Fruit fly (Drosophila melanogaster) whole organism, embryonic: ENCODE data around the gene ClC-a.

Experiments
- Adf1 ChIP-seq: fragments of 200-800 bp; sonication (Bioruptor generic); IDR thresholded peaks from 2 replicates; pipeline ENCODE4 v1.3.6; 2022; ENCODE audit warnings: missing biosample characterization, missing genetic modification characterization
- Bgb ChIP-seq: fragments of 200-800 bp; sonication (Bioruptor generic); IDR thresholded peaks from 2 replicates; pipeline ENCODE4 v1.3.6; 2022; ENCODE audit warnings: missing biosample characterization, missing genetic modification characterization; ENCODE audit not compliant: partially characterized antibody
- CG11723 ChIP-seq: fragments of 200-800 bp; sonication (Bioruptor generic); optimal IDR thresholded peaks from 2 replicates; lab custom pipeline; 2017; ENCODE audit warnings: missing biosample characterization, mild to moderate bottlenecking, missing genetic modification characterization
- CG13123 ChIP-seq: fragments of 200-800 bp; sonication (Bioruptor generic); optimal IDR thresholded peaks from 2 replicates; lab custom pipeline; 2016; ENCODE audit warnings: missing biosample characterization, missing genetic modification characterization
- CG14860 ChIP-seq: fragments of 200-800 bp; sonication (Bioruptor generic); IDR thresholded peaks from 3 replicates; pipeline ENCODE4 v1.3.6; 2022; ENCODE audit warnings: missing biosample characterization, missing genetic modification characterization; ENCODE audit not compliant: partially characterized antibody
- CG14965 ChIP-seq: fragments of 200-800 bp; sonication (Bioruptor generic); optimal IDR thresholded peaks from 2 replicates; lab custom pipeline; 2016; ENCODE audit warnings: missing biosample characterization, missing genetic modification characterization, borderline replicate concordance
- CG15011 ChIP-seq: fragments of 200-800 bp; sonication (Bioruptor generic); optimal IDR thresholded peaks from 3 replicates; lab custom pipeline; 2018; ENCODE audit warnings: missing biosample characterization, mild to moderate bottlenecking, missing genetic modification characterization
- CG15073 ChIP-seq: fragments of 200-800 bp; sonication (Bioruptor generic); optimal IDR thresholded peaks from 2 replicates; lab custom pipeline; 2016; ENCODE audit warnings: missing biosample characterization, missing genetic modification characterization
- CG1602 ChIP-seq: fragments of 200-800 bp; sonication (Bioruptor generic); optimal IDR thresholded peaks from 3 replicates; lab custom pipeline; 2016; ENCODE audit warnings: missing biosample characterization, missing genetic modification characterization
- CG17829 ChIP-seq: fragments of 200-800 bp; optimal IDR thresholded peaks from 2 replicates; lab custom pipeline; 2019; ENCODE audit warnings: missing biosample characterization, mild to moderate bottlenecking, missing genetic modification characterization, moderate library complexity
- CG30020 ChIP-seq: fragments of 200-800 bp; optimal IDR thresholded peaks from 2 replicates; lab custom pipeline; 2019; ENCODE audit warnings: missing biosample characterization, mild to moderate bottlenecking, missing genetic modification characterization, moderate library complexity
- CG33213 ChIP-seq: fragments of 200-800 bp; sonication (Bioruptor generic); optimal IDR thresholded peaks from 3 replicates; lab custom pipeline; 2016; ENCODE audit warnings: missing biosample characterization, missing genetic modification characterization
- CG4282 ChIP-seq: fragments of 200-800 bp; sonication (Bioruptor generic); optimal IDR thresholded peaks from 2 replicates; lab custom pipeline; 2016; ENCODE audit warnings: missing biosample characterization, missing genetic modification characterization
- CG6254 ChIP-seq: fragments of 200-800 bp; sonication (Bioruptor generic); optimal IDR thresholded peaks from 3 replicates; lab custom pipeline; 2017; ENCODE audit warnings: mild to moderate bottlenecking, missing biosample characterization, missing genetic modification reagents, missing genetic modification characterization
- CG7928 ChIP-seq: fragments of 200-800 bp; sonication (Bioruptor generic); optimal IDR thresholded peaks from 2 replicates; lab custom pipeline; 2017; ENCODE audit warnings: missing biosample characterization, mild to moderate bottlenecking, missing genetic modification characterization
- CG7987 ChIP-seq: fragments of 200-800 bp; sonication (Bioruptor generic); optimal IDR thresholded peaks from 2 replicates; lab custom pipeline; 2018; ENCODE audit warnings: missing biosample characterization, mild to moderate bottlenecking, missing genetic modification characterization, moderate library complexity
- CG8765 ChIP-seq: fragments of 200-800 bp; sonication (Bioruptor generic); IDR thresholded peaks from 2 replicates; pipeline ENCODE4 v1.3.6; 2022; ENCODE audit warnings: missing biosample characterization, missing genetic modification characterization
- CG9817 ChIP-seq: fragments of 200-800 bp; sonication (Bioruptor generic); optimal IDR thresholded peaks from 2 replicates; lab custom pipeline; 2018; ENCODE audit warnings: missing biosample characterization, mild to moderate bottlenecking, missing genetic modification characterization, moderate library complexity
- D19A ChIP-seq: fragments of 200-800 bp; optimal IDR thresholded peaks from 3 replicates; lab custom pipeline; 2019; ENCODE audit warnings: missing biosample characterization, mild to moderate bottlenecking, missing genetic modification characterization, moderate library complexity
- Dref ChIP-seq: fragments of 200-800 bp; sonication (Bioruptor generic); IDR thresholded peaks from 2 replicates; pipeline ENCODE4 v1.3.6; 2022; ENCODE audit warnings: missing biosample characterization, missing genetic modification characterization
- ERR ChIP-seq: fragments of 200-800 bp; sonication (Bioruptor generic); optimal IDR thresholded peaks from 2 replicates; lab custom pipeline; 2016; ENCODE audit warnings: missing biosample characterization, missing genetic modification characterization
- Fer2 ChIP-seq: fragments of 200-800 bp; sonication (Bioruptor generic); optimal IDR thresholded peaks from 2 replicates; lab custom pipeline; 2018; ENCODE audit warnings: missing biosample characterization, mild to moderate bottlenecking, missing genetic modification characterization, moderate library complexity
- HLH3B ChIP-seq: fragments of 200-800 bp; sonication (Bioruptor generic); IDR thresholded peaks from 2 replicates; pipeline ENCODE4 v1.3.6; 2022; ENCODE audit warnings: missing biosample characterization, missing genetic modification characterization
- Hand ChIP-seq: fragments of 200-800 bp; sonication (Bioruptor generic); optimal IDR thresholded peaks from 2 replicates; lab custom pipeline; 2017; ENCODE audit warnings: mild to moderate bottlenecking, missing biosample characterization, missing genetic modification reagents, missing genetic modification characterization
- Oli ChIP-seq: fragments of 200-800 bp; sonication (Bioruptor generic); optimal IDR thresholded peaks from 2 replicates; lab custom pipeline; 2018; ENCODE audit warnings: missing biosample characterization, mild to moderate bottlenecking, missing genetic modification characterization, moderate library complexity
- abd-A ChIP-seq: fragments of 200-800 bp; sonication (Bioruptor generic); optimal IDR thresholded peaks from 3 replicates; lab custom pipeline; 2019; ENCODE audit warnings: missing biosample characterization, mild to moderate bottlenecking, missing genetic modification characterization, moderate library complexity
- ash1 ChIP-seq: fragments of 200-800 bp; sonication (Bioruptor generic); optimal IDR thresholded peaks from 2 replicates; lab custom pipeline; 2018; ENCODE audit warnings: missing biosample characterization, mild to moderate bottlenecking, missing genetic modification characterization
- br ChIP-seq: fragments of >200 bp; optimal IDR thresholded peaks from 2 replicates; lab custom pipeline; 2017
- dpn ChIP-seq, 2 experiments: fragments of 200-800 bp; sonication (Bioruptor generic); optimal IDR thresholded peaks; 3 replicates each; lab custom pipeline; 2016; ENCODE audit warnings: missing biosample characterization in 2 of 2, missing genetic modification characterization in 2 of 2
- eve ChIP-seq, 2 experiments: fragments of >200 bp; optimal IDR thresholded peaks; 2 replicates each; lab custom pipeline; 2017; ENCODE audit warnings: missing biosample characterization in 2 of 2, missing genetic modification characterization in 2 of 2
- gem ChIP-seq: fragments of 200-800 bp; sonication (Bioruptor generic); optimal IDR thresholded peaks from 2 replicates; lab custom pipeline; 2019; ENCODE audit warnings: missing biosample characterization, mild to moderate bottlenecking, missing genetic modification characterization, moderate library complexity
- gsb-n ChIP-seq: fragments of 200-800 bp; sonication (Bioruptor generic); optimal IDR thresholded peaks from 3 replicates; lab custom pipeline; 2018; ENCODE audit warnings: missing biosample characterization, mild to moderate bottlenecking, missing genetic modification characterization
- gt ChIP-seq: fragments of 200-800 bp; sonication (Bioruptor generic); IDR thresholded peaks from 2 replicates; pipeline ENCODE4 v1.3.6; 2022; ENCODE audit warnings: missing biosample characterization, missing genetic modification characterization
- hbn ChIP-seq: fragments of 200-800 bp; sonication (Bioruptor generic); IDR thresholded peaks from 2 replicates; pipeline ENCODE4 v1.3.6; 2022; ENCODE audit warnings: missing biosample characterization, missing genetic modification characterization; ENCODE audit not compliant: partially characterized antibody
- lov ChIP-seq, 2 experiments: fragments of 200-800 bp in 1 of 2; fragments of >200 bp in 1 of 2; sonication (Bioruptor generic) in 1 of 2; IDR thresholded peaks in 1 of 2; optimal IDR thresholded peaks in 1 of 2; 2 replicates in 1 of 2; 3 replicates in 1 of 2; pipeline versions ENCODE4 v1.3.6 to Lab custom; 2017 to 2022; ENCODE audit warnings: missing biosample characterization in 1 of 2, missing genetic modification characterization in 1 of 2
- mld ChIP-seq: fragments of 200-800 bp; sonication (Bioruptor generic); IDR thresholded peaks from 3 replicates; pipeline ENCODE4 v1.3.6; 2022; ENCODE audit warnings: missing biosample characterization, missing genetic modification characterization; ENCODE audit not compliant: partially characterized antibody
- nmo ChIP-seq: fragments of 200-800 bp; sonication (Bioruptor generic); optimal IDR thresholded peaks from 2 replicates; lab custom pipeline; 2018; ENCODE audit warnings: missing biosample characterization, mild to moderate bottlenecking, missing genetic modification characterization, moderate library complexity
- otp ChIP-seq: fragments of 200-800 bp; sonication (Bioruptor generic); IDR thresholded peaks from 3 replicates; pipeline ENCODE4, ENCODE4 v1.3.6; 2022; ENCODE audit warnings: missing biosample characterization, missing genetic modification characterization
- sens ChIP-seq: fragments of 200-800 bp; sonication (Bioruptor generic); peaks from one replicate; lab custom pipeline; 2016; ENCODE audit warnings: missing biosample characterization, missing genetic modification characterization
- stwl ChIP-seq: fragments of 200-800 bp; sonication (Bioruptor generic); optimal IDR thresholded peaks from 3 replicates; lab custom pipeline; 2018; ENCODE audit warnings: missing biosample characterization, mild to moderate bottlenecking, missing genetic modification characterization, moderate library complexity
- tap ChIP-seq: fragments of 200-800 bp; optimal IDR thresholded peaks from 3 replicates; lab custom pipeline; 2019; ENCODE audit warnings: missing biosample characterization, mild to moderate bottlenecking, missing genetic modification characterization, moderate library complexity
- tgo ChIP-seq: fragments of 200-800 bp; sonication (Bioruptor generic); IDR thresholded peaks from 3 replicates; pipeline ENCODE4 v1.3.6; 2022; ENCODE audit warnings: missing biosample characterization, missing genetic modification characterization
- tll ChIP-seq, 2 experiments: fragments of 200-800 bp in 1 of 2; fragments of >200 bp in 1 of 2; sonication (Bioruptor generic) in 1 of 2; optimal IDR thresholded peaks; 2 replicates each; lab custom pipeline; 2017 to 2019; ENCODE audit warnings: missing biosample characterization in 2 of 2, missing genetic modification characterization in 2 of 2, mild to moderate bottlenecking in 1 of 2, moderate library complexity in 1 of 2
- tup ChIP-seq: fragments of 200-800 bp; sonication (Bioruptor generic); optimal IDR thresholded peaks from 2 replicates; lab custom pipeline; 2016; ENCODE audit warnings: missing biosample characterization, mild to moderate bottlenecking, missing genetic modification characterization, moderate library complexity
- unpg ChIP-seq: fragments of 200-800 bp; sonication (Bioruptor generic); optimal IDR thresholded peaks from 3 replicates; lab custom pipeline; 2018; ENCODE audit warnings: missing biosample characterization, mild to moderate bottlenecking, missing genetic modification characterization, moderate library complexity
- vnd ChIP-seq: fragments of 200-800 bp; sonication (Bioruptor generic); IDR thresholded peaks from 3 replicates; pipeline ENCODE4 v1.3.6; 2022; ENCODE audit warnings: missing biosample characterization, missing genetic modification characterization; ENCODE audit not compliant: partially characterized antibody
- wor ChIP-seq: fragments of 200-800 bp; sonication (Bioruptor generic); IDR thresholded peaks from 2 replicates; pipeline ENCODE4 v1.3.6; 2022; ENCODE audit warnings: missing biosample characterization, missing genetic modification characterization

ClC-a gene

DNA sequence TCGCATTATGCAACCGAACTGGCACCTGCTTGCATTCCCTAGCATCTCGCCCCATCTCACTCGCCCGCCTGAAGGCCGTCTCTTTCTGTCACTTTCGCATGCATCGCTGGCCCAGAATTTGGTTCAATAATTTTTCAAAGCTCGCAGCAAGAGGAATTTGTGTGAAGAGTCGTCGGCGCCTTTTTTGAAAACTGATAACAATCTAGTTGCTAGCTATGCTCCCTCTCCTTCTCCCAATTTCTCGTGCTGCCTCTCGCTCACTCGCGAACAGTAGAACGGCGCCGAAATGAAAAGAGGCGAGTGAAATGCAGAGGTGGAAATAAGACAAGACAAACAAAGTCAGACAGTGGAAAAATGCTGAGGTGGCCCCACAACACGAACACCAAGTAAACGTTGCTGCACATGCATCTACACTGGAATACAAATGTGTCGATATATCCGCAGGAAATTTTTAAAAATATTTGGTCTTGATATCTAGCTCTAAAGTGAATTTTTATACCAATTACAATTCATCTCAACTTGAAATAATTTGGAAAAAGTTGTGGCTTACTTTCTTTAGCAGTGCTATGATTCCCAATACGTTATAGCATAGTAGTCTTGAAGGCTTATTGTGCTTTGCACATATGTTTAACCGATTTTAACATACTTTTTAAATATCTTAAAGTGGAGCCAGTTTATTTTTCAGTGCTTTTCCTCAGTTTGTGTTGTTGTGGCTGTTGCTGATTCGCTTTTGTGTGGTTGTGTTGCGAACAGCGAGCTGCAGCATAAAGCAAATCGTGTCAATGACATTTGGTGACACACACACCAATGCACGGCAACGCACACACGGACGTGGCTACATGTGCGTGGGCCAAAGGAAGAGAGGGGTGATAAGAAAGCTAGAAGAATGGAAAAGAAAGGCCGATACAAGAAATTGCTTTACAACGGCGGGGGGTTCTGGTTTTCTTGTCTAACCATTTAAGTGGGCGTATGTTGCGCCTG is 38.2 kb upstream of the ClC-a start (continued):
- TF ChIP-seq CG1602 (GFP tag; lab: Kevin White, UChicago) (peak; percentile 77), CG9817 (tag; lab: Kevin White, UChicago) (peak; percentile 50), dpn (GFP tag; optimal IDR thresholded peaks at IDR 0.05; lab: Kevin White, UChicago) (peak; percentile 56 to 69), tap (tag; lab: Kevin White, UChicago) (peak; percentile 80), CG30020 (tag; lab: Kevin White, UChicago) (peak; percentile 63), CG7987 (no peak), HLH3B (GFP tag; lab: Robert Waterston, UW) (peak; percentile 69), D19A (tag; lab: Kevin White, UChicago) (peak; percentile 86), CG14860 (GFP tag; lab: Robert Waterston, UW) (no peak), CG33213 (GFP tag; lab: Kevin White, UChicago) (peak; percentile 50), Fer2 (tag; lab: Kevin White, UChicago) (no peak), stwl (tag; lab: Kevin White, UChicago) (peak; percentile 5), eve (GFP tag; optimal IDR thresholded peaks at IDR 0.05; lab: Kevin White, UChicago) (peak in 1 of 2 experiments; percentile 96), vnd (GFP tag; lab: Robert Waterston, UW) (no peak), ERR (no peak), abd-A (peak; percentile 25), sens (GFP tag; lab: Kevin White, UChicago) (peak; percentile 98), tgo (GFP tag; lab: Robert Waterston, UW) (peak; percentile 45; the same call in 1 of the 3 replicates), CG7928 (GFP tag; lab: Kevin White, UChicago) (no peak), lov (optimal IDR thresholded peaks at IDR 0.05; lab: Kevin White, UChicago) (no peak), lov (GFP tag; IDR thresholded peaks at IDR 0.05; lab: Robert Waterston, UW) (peak; percentile 56; the same call in 1 of the 3 replicates), wor (peak; percentile 71), gem (tag; lab: Kevin White, UChicago) (peak; percentile 93), Bgb (no peak), Dref (GFP tag; lab: Robert Waterston, UW) (no peak), CG14965 (GFP tag; lab: Kevin White, UChicago) (no peak), gt (GFP tag; lab: Robert Waterston, UW) (peak; percentile 65), br (lab: Kevin White, UChicago) (no peak), CG8765 (no peak), CG15011 (GFP tag; lab: Kevin White, UChicago) (peak; percentile 15), CG17829 (tag; lab: Kevin White, UChicago) (peak; percentile 91), CG11723 (GFP tag; lab: Kevin White, UChicago) (peak; percentile 74), CG4282 (GFP tag; lab: Kevin White, UChicago) (no peak), hbn (GFP tag; lab: Robert Waterston, UW) (no peak), gsb-n (peak; percentile 89), otp (GFP tag; lab: Robert Waterston, UW) (0 out of 3 replicates have a peak, but pooled peaks have one; percentile 19), CG15073 (GFP tag; lab: Kevin White, UChicago) (peak; percentile 40), ash1 (no peak), nmo (GFP tag; lab: Kevin White, UChicago) (peak; percentile 95), Adf1 (GFP tag; lab: Robert Waterston, UW) (no peak), tll (GFP tag; optimal IDR thresholded peaks at IDR 0.05; lab: Kevin White, UChicago) (no peak), tup (GFP tag; lab: Kevin White, UChicago) (no peak), CG6254 (GFP tag; lab: Kevin White, UChicago) (peak; percentile 90), CG13123 (GFP tag; lab: Kevin White, UChicago) (peak; percentile 47), Oli (tag; lab: Kevin White, UChicago) (peak; percentile 91), mld (GFP tag; lab: Robert Waterston, UW) (no peak), Hand (GFP tag; lab: Kevin White, UChicago) (no peak), unpg (peak; percentile 85)
